Fruit fly (Drosophila melanogaster): ENCODE data around the gene Blos3.

Blos3 gene

dm6 chr3L:18869035-18869826 is 793 bp upstream of the Blos3 start, which contains the start of gene Grx1 (continued):
- TF ChIP-seq CG4360 (GFP tag; IDR thresholded peaks at IDR 0.05) (no peak), emc (GFP tag; optimal IDR thresholded peaks at IDR 0.05) (no peak), CG31388 (GFP tag; optimal IDR thresholded peaks at IDR 0.05) (no peak), Oaz (GFP tag; IDR thresholded peaks at IDR 0.05) (no peak), CG1832 (GFP tag; optimal IDR thresholded peaks at IDR 0.05) (no peak), Awh (GFP tag; IDR thresholded peaks at IDR 0.05) (peak; percentile 22; the same call in 1 of the 2 replicates), CG4424 (GFP tag; optimal IDR thresholded peaks at IDR 0.05) (peak; percentile 69), CG17568 (GFP tag; optimal IDR thresholded peaks at IDR 0.05) (peak; percentile 60), MBD-R2 (GFP tag; IDR thresholded peaks at IDR 0.05) (peak; percentile 84), rib (GFP tag; IDR thresholded peaks at IDR 0.05) (no peak), tna (GFP tag; IDR thresholded peaks at IDR 0.05; ENCODE audit: partially characterized antibody) (no peak), bsh (GFP tag; optimal IDR thresholded peaks at IDR 0.05) (peak in 1 of 2 experiments; percentile 57), Ets97D (GFP tag; optimal IDR thresholded peaks at IDR 0.05) (peak; percentile 14), Dref (GFP tag; IDR thresholded peaks at IDR 0.05) (no peak), en (GFP tag; optimal IDR thresholded peaks at IDR 0.05) (no peak), gcm (GFP tag; optimal IDR thresholded peaks at IDR 0.05) (peak; percentile 55), CG14050 (GFP tag; IDR thresholded peaks at IDR 0.05) (peak; percentile 24; the same call in 1 of the 3 replicates), al (GFP tag; IDR thresholded peaks at IDR 0.05) (0 out of 2 replicates have a peak, but pooled peaks have one; percentile 38), slp2 (GFP tag; optimal IDR thresholded peaks at IDR 0.05) (no peak), CG13296 (GFP tag; optimal IDR thresholded peaks at IDR 0.05) (peak; percentile 49), CG31365 (tag; optimal IDR thresholded peaks at IDR 0.05) (no peak), CG6813 (GFP tag; optimal IDR thresholded peaks at IDR 0.05) (peak; percentile 4), Camta (GFP tag; optimal IDR thresholded peaks at IDR 0.05) (peak; percentile 21), CG12236 (GFP tag; optimal IDR thresholded peaks at IDR 0.05) (no peak), fu2 (GFP tag; optimal IDR thresholded peaks at IDR 0.05) (no peak), bowl (GFP tag; IDR thresholded peaks at IDR 0.05) (no peak), Aef1 (GFP tag; IDR thresholded peaks at IDR 0.05) (no peak), pb (GFP tag; optimal IDR thresholded peaks at IDR 0.05) (no peak), CG14441 (GFP tag; IDR thresholded peaks at IDR 0.05) (peak; percentile 47), wdn (GFP tag; IDR thresholded peaks at IDR 0.05) (no peak), CG1603 (tag; optimal IDR thresholded peaks at IDR 0.05) (peak; percentile 57), CG5953 (GFP tag; IDR thresholded peaks at IDR 0.05) (no peak), CG2129 (GFP tag; IDR thresholded peaks at IDR 0.05; ENCODE audit: partially characterized antibody) (no peak), Hr3 (GFP tag; optimal IDR thresholded peaks at IDR 0.05) (peak; percentile 49), da (GFP tag; optimal IDR thresholded peaks at IDR 0.05) (no peak), unpg (GFP tag; optimal IDR thresholded peaks at IDR 0.05) (peak; percentile 71), p53 (GFP tag; optimal IDR thresholded peaks at IDR 0.05) (no peak), vfl (GFP tag; optimal IDR thresholded peaks at IDR 0.05) (no peak), CG13424 (tag; optimal IDR thresholded peaks at IDR 0.05) (peak; percentile 68), Hand (GFP tag; optimal IDR thresholded peaks at IDR 0.05) (no peak), CG8359 (GFP tag; optimal IDR thresholded peaks at IDR 0.05; ENCODE audit: borderline replicate concordance) (no peak), CG10147 (GFP tag; optimal IDR thresholded peaks at IDR 0.05) (peak; percentile 38), sisA (GFP tag; IDR thresholded peaks at IDR 0.05) (no peak; the same call in 1 of the 2 replicates), sc (optimal IDR thresholded peaks at IDR 0.05) (no peak), sc (GFP tag; optimal IDR thresholded peaks at IDR 0.05) (peak; percentile 38), HLH4C (GFP tag; IDR thresholded peaks at IDR 0.05; ENCODE audit: partially characterized antibody) (no peak), ttk (GFP tag; IDR thresholded peaks at IDR 0.05) (no peak), CG33557 (GFP tag; optimal IDR thresholded peaks at IDR 0.05) (peak; percentile 17), GATAe (GFP tag; conservative IDR thresholded peaks at IDR 0.05) (peak; percentile 81), CG6175 (GFP tag; IDR thresholded peaks at IDR 0.05) (no peak)
